Worm (Caenorhabditis elegans): Measurements from ENCODE around the gene sfxn-1.2.

The sfxn-1.2 gene

ce11 chrII:11205783-11206182 is 20.0 kb downstream of the sfxn-1.2 start:
- TF ChIP-seq tbx-2 (tag; optimal IDR thresholded peaks at IDR 0.05) (no peak), sox-2 (GFP tag; IDR thresholded peaks at IDR 0.05) (no peak)

ce11 chrII:11221771-11222355 is 36.0 kb downstream of the sfxn-1.2 start, which contains the start of gene plpr-1:
plpr-1 (plus strand) TSS chrII:11222305.
- no peak for TF ChIP-seq ceh-30 (tag; optimal IDR thresholded peaks at IDR 0.05)
- no peak for TF ChIP-seq C08G9.2 (tag; optimal IDR thresholded peaks at IDR 0.05)
- no peak for TF ChIP-seq lim-6 (tag; optimal IDR thresholded peaks at IDR 0.05)
- peak; percentile 19 for TF ChIP-seq ets-4 (tag; optimal IDR thresholded peaks at IDR 0.05)
- TF ChIP-seq pros-1 (tag; optimal IDR thresholded peaks at IDR 0.05): no peak

ce11 chrII:11224045-11224481 is 38.2 kb downstream of the sfxn-1.2 start:
- TF ChIP-seq pha-4 (tag; optimal IDR thresholded peaks at IDR 0.05): no peak
- no peak for TF ChIP-seq ceh-19 (GFP tag; optimal IDR thresholded peaks at IDR 0.05)
- TF ChIP-seq dve-1 (tag; optimal IDR thresholded peaks at IDR 0.05): peak; percentile 17
- TF ChIP-seq ama-1 (optimal IDR thresholded peaks at IDR 0.05): peak; percentile 88
- TF ChIP-seq ceh-2 (tag; optimal IDR thresholded peaks at IDR 0.05): no peak
- TF ChIP-seq eyg-1 (tag; optimal IDR thresholded peaks at IDR 0.05): no peak
- TF ChIP-seq ref-2 (tag; optimal IDR thresholded peaks at IDR 0.05): no peak
- TF ChIP-seq tbx-7 (tag; optimal IDR thresholded peaks at IDR 0.05): no peak
- TF ChIP-seq pag-3 (tag; optimal IDR thresholded peaks at IDR 0.05; ENCODE audit: borderline replicate concordance): no peak
- TF ChIP-seq madf-2 (tag; optimal IDR thresholded peaks at IDR 0.05): no peak
- no peak for TF ChIP-seq Y22D7AL.16 (tag; optimal IDR thresholded peaks at IDR 0.05)
- no peak for TF ChIP-seq sox-4 (tag; optimal IDR thresholded peaks at IDR 0.05)
- TF ChIP-seq ceh-6 (GFP tag; optimal IDR thresholded peaks at IDR 0.05): no peak
- TF ChIP-seq pqm-1 (tag; optimal IDR thresholded peaks at IDR 0.05): no peak
- TF ChIP-seq nfya-1 (tag; optimal IDR thresholded peaks at IDR 0.05): peak; percentile 50
- no peak for TF ChIP-seq unc-42 (tag; optimal IDR thresholded peaks at IDR 0.05)
- TF ChIP-seq K09A11.1 (tag; optimal IDR thresholded peaks at IDR 0.05; ENCODE audit: insufficient read depth): no peak
- no peak for TF ChIP-seq unc-55 (GFP tag; optimal IDR thresholded peaks at IDR 0.05)
- TF ChIP-seq elt-4 (tag; optimal IDR thresholded peaks at IDR 0.05): no peak
- TF ChIP-seq ceh-18 (tag; optimal IDR thresholded peaks at IDR 0.05): no peak
- TF ChIP-seq tbx-2 (tag; optimal IDR thresholded peaks at IDR 0.05): no peak
- TF ChIP-seq dmd-4 (tag; optimal IDR thresholded peaks at IDR 0.05; ENCODE audit: borderline replicate concordance): no peak
- no peak for TF ChIP-seq ceh-9 (tag; optimal IDR thresholded peaks at IDR 0.05)
- TF ChIP-seq mec-3 (tag; optimal IDR thresholded peaks at IDR 0.05; ENCODE audit: borderline replicate concordance): no peak
- no peak for TF ChIP-seq ceh-48 (tag; optimal IDR thresholded peaks at IDR 0.05)
- TF ChIP-seq K02D7.2 (tag; optimal IDR thresholded peaks at IDR 0.05): no peak

- no peak for TF ChIP-seq che-1 (tag; optimal IDR thresholded peaks at IDR 0.05)
- no peak for TF ChIP-seq ztf-16 (tag; optimal IDR thresholded peaks at IDR 0.05)
- no peak for TF ChIP-seq pag-3 (tag; optimal IDR thresholded peaks at IDR 0.05; ENCODE audit: borderline replicate concordance)
- no peak for TF ChIP-seq unc-42 (tag; optimal IDR thresholded peaks at IDR 0.05)
- TF ChIP-seq npax-4 (tag; optimal IDR thresholded peaks at IDR 0.05): no peak
- no peak for TF ChIP-seq ets-4 (tag; optimal IDR thresholded peaks at IDR 0.05)
- no peak for TF ChIP-seq eyg-1 (tag; optimal IDR thresholded peaks at IDR 0.05)
- TF ChIP-seq ceh-31 (tag; optimal IDR thresholded peaks at IDR 0.05): no peak
Observed at ce11 chrII:11226379-11226778, 40.6 kb downstream of the sfxn-1.2 start, which contains the start of gene T06D8.2. T06D8.2 (plus strand) TSS chrII:11226679.
